Worm (Caenorhabditis elegans) whole organism, L1 larva: ENCODE results near the gene C02H6.1.

Experiments used
- fkh-4 ChIP-seq: sonication (generic microtip); optimal IDR thresholded peaks from 2 replicates; lab custom pipeline; 2016; ENCODE audit warnings: missing compliant biosample characterization, missing genetic modification characterization, borderline replicate concordance
- jun-1 ChIP-seq: fragments of 150-350 bp; optimal IDR thresholded peaks from 2 replicates; lab custom pipeline; 2014; ENCODE audit warnings: missing biosample characterization, missing genetic modification reagents, missing genetic modification characterization
- rnt-1 ChIP-seq: sonication (generic microtip); optimal IDR thresholded peaks from 2 replicates; lab custom pipeline; 2016; ENCODE audit warnings: mild to moderate bottlenecking, missing genetic modification characterization, moderate library complexity, missing compliant biosample characterization

- no peak for TF ChIP-seq rnt-1 (tag; lab: Kevin White, UChicago)
- TF ChIP-seq jun-1 = no peak
- no peak for TF ChIP-seq fkh-4 (tag; lab: Kevin White, UChicago)
Measured at ce11 chrV:7399202-7399601, 9.5 kb upstream of the C02H6.1 start, which contains the start of gene gst-41.
